Fruit fly (Drosophila melanogaster): ENCODE data around the gene MtnA.

The MtnA gene

DNA sequence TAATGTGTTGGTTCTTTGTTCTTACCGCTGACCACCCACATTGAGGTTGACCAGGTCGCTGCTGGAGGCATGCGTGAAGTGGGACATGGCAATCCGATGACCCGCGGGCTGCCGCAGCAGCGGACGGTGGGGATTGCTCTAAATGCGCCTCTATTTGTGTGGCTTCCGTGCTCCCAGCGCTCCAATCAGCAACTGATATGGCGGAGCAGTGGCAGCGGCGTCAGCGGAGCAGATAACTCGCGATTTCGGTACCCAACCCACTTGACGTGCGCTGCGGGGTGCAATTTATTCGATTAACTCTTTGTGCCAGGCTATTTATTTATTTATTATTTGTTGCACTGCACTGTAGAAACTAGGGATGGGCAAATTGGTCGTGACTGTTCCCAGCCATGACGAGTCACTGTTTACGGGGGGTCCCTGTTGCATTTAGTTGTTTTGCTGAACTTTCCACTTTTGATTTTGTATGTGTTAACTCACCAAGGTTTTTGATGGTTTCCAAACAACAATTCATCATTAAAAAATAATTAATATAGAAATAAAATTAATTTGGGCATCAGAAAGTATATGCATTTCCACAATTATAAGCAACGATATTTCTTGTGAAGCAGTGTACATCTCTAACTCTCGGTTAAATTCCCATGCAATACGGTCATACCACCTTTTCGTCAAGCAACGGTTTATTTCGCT, 16.6 kb upstream of the MtnA start, which contains the start of the genes CG9467 and CG8526 (continued):
- TF ChIP-seq lilli (GFP tag; optimal IDR thresholded peaks at IDR 0.05) (peak; percentile 75), CG8388 (GFP tag; optimal IDR thresholded peaks at IDR 0.05) (peak; percentile 68), CG17912 (GFP tag; optimal IDR thresholded peaks at IDR 0.05) (no peak), crc (GFP tag; optimal IDR thresholded peaks at IDR 0.05) (no peak), D19A (tag; optimal IDR thresholded peaks at IDR 0.05) (no peak), Atf6 (GFP tag; IDR thresholded peaks at IDR 0.05) (peak; percentile 51; the same call in 1 of the 2 replicates), Spps (tag; optimal IDR thresholded peaks at IDR 0.05) (no peak), Aef1 (GFP tag; IDR thresholded peaks at IDR 0.05) (peak; percentile 69), Xrp1 (GFP tag; IDR thresholded peaks at IDR 0.05) (peak; percentile 53; the same call in 1 of the 2 replicates), CG31224 (GFP tag; IDR thresholded peaks at IDR 0.05) (0 out of 2 replicates have a peak, but pooled peaks have one; percentile 26), maf-S (GFP tag; optimal IDR thresholded peaks at IDR 0.05) (peak; percentile 2), CG13123 (GFP tag; optimal IDR thresholded peaks at IDR 0.05) (no peak), run (tag; optimal IDR thresholded peaks at IDR 0.05) (no peak), CG16815 (GFP tag; optimal IDR thresholded peaks at IDR 0.05) (peak; percentile 60), Bdp1 (GFP tag; optimal IDR thresholded peaks at IDR 0.05) (peak; percentile 15), CG10267 (tag; optimal IDR thresholded peaks at IDR 0.05) (peak; percentile 70), org-1 (GFP tag; optimal IDR thresholded peaks at IDR 0.05) (no peak), grau (tag; optimal IDR thresholded peaks at IDR 0.05) (peak; percentile 77), CG9932 (GFP tag; IDR thresholded peaks at IDR 0.05) (peak; percentile 86), nerfin-1 (tag; optimal IDR thresholded peaks at IDR 0.05) (peak; percentile 87), Mad (GFP tag; optimal IDR thresholded peaks at IDR 0.05) (peak; percentile 5), scrt (GFP tag; optimal IDR thresholded peaks at IDR 0.05) (no peak), zfh2 (GFP tag; optimal IDR thresholded peaks at IDR 0.05) (peak; percentile 71), CoRest (tag; optimal IDR thresholded peaks at IDR 0.05) (peak; percentile 89), hkb (optimal IDR thresholded peaks at IDR 0.05) (no peak), hkb (GFP tag; IDR thresholded peaks at IDR 0.05) (no peak), cg (GFP tag; optimal IDR thresholded peaks at IDR 0.05) (no peak), tll (GFP tag; optimal IDR thresholded peaks at IDR 0.05) (peak in 1 of 2 experiments; percentile 44), CG31365 (tag; optimal IDR thresholded peaks at IDR 0.05) (no peak), CG30403 (GFP tag; optimal IDR thresholded peaks at IDR 0.05) (peak; percentile 80), Med (GFP tag) (peak; percentile 80), cas (GFP tag; IDR thresholded peaks at IDR 0.05) (no peak), Rfx (GFP tag; IDR thresholded peaks at IDR 0.05) (peak; percentile 68; the same call in 1 of the 2 replicates), CG17361 (GFP tag; IDR thresholded peaks at IDR 0.05) (peak; percentile 87), CG12659 (GFP tag; optimal IDR thresholded peaks at IDR 0.05) (peak; percentile 75), fd64A (GFP tag; optimal IDR thresholded peaks at IDR 0.05) (no peak), knrl (GFP tag; IDR thresholded peaks at IDR 0.05; ENCODE audit: partially characterized antibody) (peak; percentile 89), lola (GFP tag; optimal IDR thresholded peaks at IDR 0.05) (peak in 1 of 3 experiments; percentile 74), pros (GFP tag; optimal IDR thresholded peaks at IDR 0.05) (no peak), CG3065 (GFP tag; optimal IDR thresholded peaks at IDR 0.05) (peak; percentile 37), CG13894 (tag; optimal IDR thresholded peaks at IDR 0.05) (no peak), CG7987 (GFP tag; optimal IDR thresholded peaks at IDR 0.05) (no peak), CG16779 (GFP tag; IDR thresholded peaks at IDR 0.05) (no peak), CG1529 (GFP tag; optimal IDR thresholded peaks at IDR 0.05) (no peak), esg (GFP tag; conservative IDR thresholded peaks at IDR 0.05) (peak; percentile 46; the same call in 1 of the 2 replicates), bigmax (GFP tag; optimal IDR thresholded peaks at IDR 0.05) (no peak), CG5180 (GFP tag; optimal IDR thresholded peaks at IDR 0.05) (no peak), CG32532 (GFP tag; IDR thresholded peaks at IDR 0.05) (peak; percentile 69), CG7357 (GFP tag; IDR thresholded peaks at IDR 0.05) (peak; percentile 50; the same call in 1 of the 3 replicates)
